Worm (Caenorhabditis elegans): Measurements from ENCODE around the gene C35D10.6.

ce11 chrIII:4887291-4887690 lies 28.2 kb downstream of the C35D10.6 start, which contains the start of gene clec-6:
- TF ChIP-seq elt-2 (tag; optimal IDR thresholded peaks at IDR 0.05), result peak; percentile 60
- TF ChIP-seq ztf-11 (tag; optimal IDR thresholded peaks at IDR 0.05), result no peak
- no peak for TF ChIP-seq ama-1 (optimal IDR thresholded peaks at IDR 0.05)
- no peak for TF ChIP-seq unc-39 (tag; optimal IDR thresholded peaks at IDR 0.05)
- no peak for TF ChIP-seq nhr-23 (tag; optimal IDR thresholded peaks at IDR 0.05)
- no peak for TF ChIP-seq unc-62 (GFP tag; optimal IDR thresholded peaks at IDR 0.05)
- no peak for TF ChIP-seq snpc-4 (tag; optimal IDR thresholded peaks at IDR 0.05)

Measured in whole organism, L3 larva.